Fruit fly (Drosophila melanogaster) whole organism, prepupa: ENCODE data around the gene cact.

ENCODE experiments used
- CG10631 ChIP-seq: fragments of 200-800 bp; sonication (Bioruptor generic); optimal IDR thresholded peaks from 2 replicates; lab custom pipeline; 2016; ENCODE audit warnings: missing biosample characterization, missing genetic modification characterization
- CG10669 ChIP-seq: fragments of 200-800 bp; sonication (Bioruptor generic); optimal IDR thresholded peaks from 3 replicates; lab custom pipeline; 2018; ENCODE audit warnings: missing biosample characterization, mild to moderate bottlenecking, missing genetic modification characterization, moderate library complexity
- CG11762 ChIP-seq: fragments of 200-800 bp; sonication (Bioruptor generic); optimal IDR thresholded peaks from 3 replicates; lab custom pipeline; 2016; ENCODE audit warnings: missing biosample characterization, missing genetic modification characterization; ENCODE audit not compliant: insufficient read depth
- CG11902 ChIP-seq: fragments of 200-800 bp; sonication (Bioruptor generic); optimal IDR thresholded peaks from 3 replicates; lab custom pipeline; 2016; ENCODE audit warnings: missing biosample characterization, missing genetic modification characterization
- CG15336 ChIP-seq: fragments of 200-800 bp; sonication (Bioruptor generic); IDR thresholded peaks from 2 replicates; pipeline ENCODE4 v1.3.6; 2022; ENCODE audit warnings: missing biosample characterization, missing genetic modification characterization
- CG16779 ChIP-seq: fragments of 200-800 bp; sonication (Bioruptor generic); optimal IDR thresholded peaks from 3 replicates; lab custom pipeline; 2017; ENCODE audit warnings: missing biosample characterization, mild to moderate bottlenecking, missing genetic modification characterization
- CG31627 ChIP-seq: fragments of 200-800 bp; sonication (Bioruptor generic); optimal IDR thresholded peaks from 3 replicates; lab custom pipeline; 2016; ENCODE audit warnings: missing biosample characterization, missing genetic modification characterization
- CG32006 ChIP-seq: fragments of 200-800 bp; sonication (Bioruptor generic); optimal IDR thresholded peaks from 3 replicates; lab custom pipeline; 2017; ENCODE audit warnings: missing biosample characterization, mild to moderate bottlenecking, missing genetic modification characterization
- CG34406 ChIP-seq: fragments of 200-800 bp; sonication (Bioruptor generic); optimal IDR thresholded peaks from 3 replicates; lab custom pipeline; 2016; ENCODE audit warnings: missing biosample characterization, missing genetic modification characterization
- CG3919 ChIP-seq: fragments of 200-800 bp; sonication (Bioruptor generic); optimal IDR thresholded peaks from 3 replicates; lab custom pipeline; 2016; ENCODE audit warnings: missing biosample characterization, missing genetic modification characterization
- CG4318 ChIP-seq: fragments of 200-800 bp; sonication (Bioruptor generic); optimal IDR thresholded peaks from 3 replicates; lab custom pipeline; 2017; ENCODE audit warnings: missing biosample characterization, mild to moderate bottlenecking, missing genetic modification characterization
- CG6163 ChIP-seq: fragments of 200-800 bp; sonication (Bioruptor generic); IDR thresholded peaks from 3 replicates; pipeline ENCODE4 v1.3.6; 2022; ENCODE audit warnings: missing biosample characterization, missing genetic modification characterization
- CG6276 ChIP-seq: fragments of 200-800 bp; sonication (Bioruptor generic); optimal IDR thresholded peaks from 2 replicates; lab custom pipeline; 2017; ENCODE audit warnings: missing biosample characterization, mild to moderate bottlenecking, missing genetic modification characterization
- CG6792 ChIP-seq: fragments of 200-800 bp; sonication (Bioruptor generic); optimal IDR thresholded peaks from 3 replicates; lab custom pipeline; 2016; ENCODE audit warnings: missing biosample characterization, missing genetic modification characterization
- CG6808 ChIP-seq: fragments of 200-800 bp; sonication (Bioruptor generic); optimal IDR thresholded peaks from 3 replicates; lab custom pipeline; 2017; ENCODE audit warnings: missing biosample characterization, missing genetic modification characterization, mild to moderate bottlenecking, moderate library complexity, missing genetic modification reagents
- CG6854 ChIP-seq: fragments of 200-800 bp; sonication (Bioruptor generic); optimal IDR thresholded peaks from 2 replicates; lab custom pipeline; 2017; ENCODE audit warnings: missing biosample characterization, mild to moderate bottlenecking, missing genetic modification characterization
- CG8632 ChIP-seq: fragments of 200-800 bp; sonication (Bioruptor generic); optimal IDR thresholded peaks from 3 replicates; lab custom pipeline; 2016; ENCODE audit warnings: missing biosample characterization, missing genetic modification characterization
- CG9139 ChIP-seq: fragments of 200-800 bp; sonication (Bioruptor generic); optimal IDR thresholded peaks from 3 replicates; lab custom pipeline; 2017; ENCODE audit warnings: missing biosample characterization, mild to moderate bottlenecking, missing genetic modification characterization
- Eip75B ChIP-seq: fragments of 200-800 bp; sonication (Bioruptor generic); optimal IDR thresholded peaks from 3 replicates; lab custom pipeline; 2016; ENCODE audit warnings: missing biosample characterization, missing genetic modification characterization
- Eip93F ChIP-seq: fragments of 200-800 bp; sonication (Bioruptor generic); optimal IDR thresholded peaks from 2 replicates; lab custom pipeline; 2016; ENCODE audit warnings: missing biosample characterization, mild to moderate bottlenecking, missing genetic modification characterization
- Ets21C ChIP-seq: fragments of 200-800 bp; sonication (Bioruptor generic); optimal IDR thresholded peaks from 3 replicates; lab custom pipeline; 2016; ENCODE audit warnings: missing biosample characterization, missing genetic modification characterization
- Ets96B ChIP-seq: fragments of 200-800 bp; optimal IDR thresholded peaks from 2 replicates; lab custom pipeline; 2019; ENCODE audit warnings: missing biosample characterization, mild to moderate bottlenecking, missing genetic modification characterization, moderate library complexity
- Hr38 ChIP-seq: sonication (Bioruptor generic); optimal IDR thresholded peaks from 2 replicates; lab custom pipeline; 2016; ENCODE audit warnings: missing biosample characterization, missing genetic modification characterization
- Hr4 ChIP-seq: fragments of 200-800 bp; sonication (Bioruptor generic); optimal IDR thresholded peaks from 3 replicates; lab custom pipeline; 2016; ENCODE audit warnings: missing biosample characterization, missing genetic modification characterization
- Lpt ChIP-seq: fragments of 200-800 bp; sonication (Bioruptor generic); optimal IDR thresholded peaks from 3 replicates; lab custom pipeline; 2016; ENCODE audit warnings: missing biosample characterization, missing genetic modification characterization
- Met ChIP-seq: fragments of 200-800 bp; sonication (Bioruptor generic); optimal IDR thresholded peaks from 3 replicates; lab custom pipeline; 2016; ENCODE audit warnings: missing biosample characterization, missing genetic modification characterization
- OdsH ChIP-seq: fragments of 200-800 bp; sonication (Bioruptor generic); optimal IDR thresholded peaks from 3 replicates; lab custom pipeline; 2016; ENCODE audit warnings: missing biosample characterization, missing genetic modification characterization
- Sox14 ChIP-seq: fragments of 200-800 bp; sonication (Bioruptor generic); optimal IDR thresholded peaks from 3 replicates; lab custom pipeline; 2016; ENCODE audit warnings: missing biosample characterization, missing genetic modification characterization
- Sox15 ChIP-seq: fragments of 200-800 bp; sonication (Bioruptor generic); optimal IDR thresholded peaks from 3 replicates; lab custom pipeline; 2016; ENCODE audit warnings: missing biosample characterization, missing genetic modification characterization
- acj6 ChIP-seq: fragments of 200-800 bp; sonication (Bioruptor generic); optimal IDR thresholded peaks from 3 replicates; lab custom pipeline; 2016; ENCODE audit warnings: missing biosample characterization, missing genetic modification characterization
- cyc ChIP-seq: fragments of 200-800 bp; sonication (Bioruptor generic); optimal IDR thresholded peaks from 3 replicates; lab custom pipeline; 2016; ENCODE audit warnings: missing biosample characterization, missing genetic modification characterization
- dsx ChIP-seq: fragments of 200-800 bp; optimal IDR thresholded peaks from 3 replicates; lab custom pipeline; 2019; ENCODE audit warnings: missing biosample characterization, mild to moderate bottlenecking, missing genetic modification characterization, moderate library complexity; ENCODE audit not compliant: poor library complexity, severe bottlenecking
- eg ChIP-seq: fragments of 200-800 bp; sonication (Bioruptor generic); IDR thresholded peaks from 3 replicates; pipeline ENCODE4 v1.3.6; 2022; ENCODE audit warnings: missing biosample characterization, missing genetic modification characterization
- esn ChIP-seq: fragments of 200-800 bp; sonication (Bioruptor generic); optimal IDR thresholded peaks from 2 replicates; lab custom pipeline; 2016; ENCODE audit warnings: missing biosample characterization, mild to moderate bottlenecking, missing genetic modification characterization, moderate library complexity
- fd85E ChIP-seq: fragments of 200-800 bp; sonication (Bioruptor generic); optimal IDR thresholded peaks from 3 replicates; lab custom pipeline; 2016; ENCODE audit warnings: missing biosample characterization, missing genetic modification characterization
- lz ChIP-seq: fragments of 200-800 bp; sonication (Bioruptor generic); optimal IDR thresholded peaks from 3 replicates; lab custom pipeline; 2016; ENCODE audit warnings: missing biosample characterization, missing genetic modification characterization
- net ChIP-seq: fragments of 200-800 bp; sonication (Bioruptor generic); optimal IDR thresholded peaks from 3 replicates; lab custom pipeline; 2016; ENCODE audit warnings: missing biosample characterization, missing genetic modification characterization
- pdm3 ChIP-seq: fragments of 200-800 bp; sonication (Bioruptor generic); optimal IDR thresholded peaks from 3 replicates; lab custom pipeline; 2016; ENCODE audit warnings: missing biosample characterization, missing genetic modification characterization
- salr ChIP-seq, 2 experiments: fragments of 200-800 bp; sonication (Bioruptor generic); optimal IDR thresholded peaks; 3 replicates each; lab custom pipeline; 2016 to 2018; ENCODE audit warnings: missing biosample characterization in 2 of 2, missing genetic modification characterization in 2 of 2, mild to moderate bottlenecking in 1 of 2
- spab ChIP-seq: fragments of 200-800 bp; sonication (Bioruptor generic); optimal IDR thresholded peaks from 2 replicates; lab custom pipeline; 2017; ENCODE audit warnings: missing biosample characterization, mild to moderate bottlenecking, missing genetic modification characterization, missing genetic modification reagents
- ss ChIP-seq, 2 experiments: fragments of 200-800 bp; sonication (Bioruptor generic); optimal IDR thresholded peaks; 2 replicates in 1 of 2; 3 replicates in 1 of 2; lab custom pipeline; 2017 to 2018; ENCODE audit warnings: mild to moderate bottlenecking in 2 of 2, missing biosample characterization in 2 of 2, missing genetic modification characterization in 2 of 2, moderate library complexity in 1 of 2
- svp ChIP-seq: fragments of 200-800 bp; sonication (Bioruptor generic); peaks from one replicate; lab custom pipeline; 2016; ENCODE audit warnings: missing biosample characterization, missing genetic modification characterization
- topi ChIP-seq: fragments of 200-800 bp; sonication (Bioruptor generic); optimal IDR thresholded peaks from 3 replicates; lab custom pipeline; 2016; ENCODE audit warnings: missing biosample characterization, missing genetic modification characterization
- vri ChIP-seq: fragments of 200-800 bp; sonication (Bioruptor generic); optimal IDR thresholded peaks from 3 replicates; lab custom pipeline; 2016; ENCODE audit warnings: missing biosample characterization, mild to moderate bottlenecking, missing genetic modification characterization

cact gene

DNA sequence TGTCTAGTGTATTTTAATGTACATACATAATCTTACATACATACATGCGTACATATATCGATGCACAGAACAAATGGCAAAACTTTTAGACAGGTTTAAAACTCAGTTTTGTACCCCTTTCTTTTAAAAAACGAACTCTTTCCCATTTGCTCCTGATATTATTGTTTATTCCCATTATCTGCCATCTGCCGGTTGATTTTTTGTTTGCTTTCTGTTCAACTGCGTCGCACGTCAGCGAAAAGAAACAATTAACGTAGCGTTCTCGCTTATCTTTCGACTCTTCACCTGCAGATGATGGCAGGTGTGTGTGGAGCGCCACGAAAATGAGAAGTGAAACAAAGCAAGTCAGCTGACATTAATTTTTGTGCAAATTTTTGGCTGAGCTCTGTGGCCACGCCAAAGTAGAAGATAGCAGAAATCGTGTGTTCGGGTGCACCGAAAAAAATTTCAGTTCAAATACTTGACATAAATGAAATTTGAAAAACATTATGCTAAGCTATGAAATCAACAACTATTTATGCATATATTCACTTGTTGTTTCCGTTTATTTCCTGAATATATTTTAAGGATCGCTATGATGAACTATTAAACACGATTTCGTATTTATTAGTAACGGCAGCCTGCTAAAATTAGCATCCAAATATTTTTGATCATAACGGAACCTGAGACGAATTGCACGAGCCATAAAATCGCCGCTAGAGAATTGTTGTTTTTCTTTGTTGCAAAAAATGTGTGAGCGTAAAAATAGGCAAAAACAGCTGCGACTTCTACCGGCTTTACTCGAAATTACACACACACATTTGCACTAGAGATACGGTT lies 55.1 kb downstream of the cact start (continued):
- TF ChIP-seq CG6808 (GFP tag; lab: Kevin White, UChicago) (no peak), OdsH (GFP tag; lab: Kevin White, UChicago) (peak; percentile 30), Eip75B (GFP tag; lab: Kevin White, UChicago) (no peak), topi (GFP tag; lab: Kevin White, UChicago) (peak; percentile 41), Eip93F (GFP tag; lab: Kevin White, UChicago) (peak; percentile 20), CG10631 (GFP tag; lab: Kevin White, UChicago) (peak; percentile 22), Hr4 (GFP tag; lab: Kevin White, UChicago) (peak; percentile 44)

DNA sequence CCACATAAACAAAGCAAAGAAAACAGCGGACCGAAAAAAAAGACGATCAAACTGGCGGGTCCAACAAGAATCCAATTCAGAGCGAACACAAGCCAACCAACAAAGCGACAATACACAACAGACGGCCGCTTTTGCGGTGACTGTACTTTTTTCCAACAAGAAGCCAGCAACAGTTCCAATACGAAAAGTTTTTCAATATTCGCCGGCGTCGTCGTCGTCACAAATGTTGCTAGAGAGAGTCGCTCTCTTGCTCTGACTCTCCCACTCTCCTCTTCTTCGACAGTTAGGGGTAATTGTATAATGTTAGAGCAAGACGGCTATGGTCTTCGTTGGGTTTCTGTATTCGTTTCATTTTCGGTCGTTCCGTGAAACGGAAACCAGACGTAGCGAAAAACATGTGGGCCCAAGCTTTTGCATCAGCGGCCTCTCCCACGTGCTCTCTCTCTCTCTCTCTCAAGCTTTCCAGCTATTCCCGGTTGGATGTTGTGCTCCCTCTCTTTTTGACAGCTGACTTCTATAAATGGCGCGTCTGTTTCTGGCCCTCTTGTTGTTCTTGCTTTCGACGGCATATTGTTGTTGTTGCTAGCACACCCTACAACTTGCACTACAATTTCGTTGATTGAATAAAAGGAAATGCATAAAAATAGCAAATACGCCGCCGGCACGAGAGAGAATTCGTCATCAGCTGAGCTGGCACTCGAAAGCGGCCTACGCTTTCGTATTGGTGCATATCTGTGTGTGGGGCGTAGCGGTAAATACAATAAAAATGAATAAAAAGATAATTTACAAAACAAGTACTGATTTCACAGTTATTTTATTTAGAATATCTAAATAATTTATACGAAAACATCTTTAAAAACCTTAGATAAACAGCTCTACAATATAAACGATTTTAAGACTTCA lies 56.5 kb downstream of the cact start:
- TF ChIP-seq CG11902 (GFP tag; lab: Kevin White, UChicago) (no peak), Lpt (GFP tag; lab: Kevin White, UChicago) (peak; percentile 79), CG31627 (peak; percentile 23), pdm3 (GFP tag; lab: Kevin White, UChicago) (peak; percentile 31), esn (GFP tag; lab: Kevin White, UChicago) (peak; percentile 78), CG3919 (GFP tag; lab: Kevin White, UChicago) (peak; percentile 82), lz (GFP tag; lab: Kevin White, UChicago) (peak; percentile 51), CG6792 (GFP tag; lab: Kevin White, UChicago) (peak; percentile 74), CG16779 (peak; percentile 79), CG11762 (GFP tag; lab: Kevin White, UChicago) (peak; percentile 26), CG9139 (peak; percentile 80), net (GFP tag; lab: Kevin White, UChicago) (peak; percentile 52), CG32006 (GFP tag; lab: Kevin White, UChicago) (peak; percentile 2), CG10669 (GFP tag; lab: Kevin White, UChicago) (peak; percentile 11), CG6276 (GFP tag; lab: Kevin White, UChicago) (peak; percentile 70), CG8632 (peak; percentile 38), salr (GFP tag; optimal IDR thresholded peaks at IDR 0.05; lab: Kevin White, UChicago) (peak in 1 of 2 experiments; percentile 39), Eip75B (GFP tag; lab: Kevin White, UChicago) (peak; percentile 70), topi (GFP tag; lab: Kevin White, UChicago) (peak; percentile 73), eg (GFP tag; lab: Robert Waterston, UW) (no peak), Sox14 (GFP tag; lab: Kevin White, UChicago) (no peak), svp (no peak), spab (GFP tag; lab: Kevin White, UChicago) (peak; percentile 61), vri (GFP tag; lab: Kevin White, UChicago) (peak; percentile 97), cyc (peak; percentile 21), ss (GFP tag; optimal IDR thresholded peaks at IDR 0.05; lab: Kevin White, UChicago) (peak; percentile 78 to 83), CG10631 (GFP tag; lab: Kevin White, UChicago) (no peak), Eip93F (GFP tag; lab: Kevin White, UChicago) (peak; percentile 52), Ets96B (tag; lab: Kevin White, UChicago) (peak; percentile 53), CG6163 (GFP tag; lab: Robert Waterston, UW) (no peak), CG34406 (peak; percentile 74), CG15336 (no peak), CG6808 (GFP tag; lab: Kevin White, UChicago) (peak; percentile 71), Ets21C (GFP tag; lab: Kevin White, UChicago) (no peak), Sox15 (GFP tag; lab: Kevin White, UChicago) (no peak), CG6854 (GFP tag; lab: Kevin White, UChicago) (peak; percentile 96), Hr38 (GFP tag; lab: Kevin White, UChicago) (no peak), dsx (GFP tag; lab: Kevin White, UChicago) (peak; percentile 61), OdsH (GFP tag; lab: Kevin White, UChicago) (peak; percentile 13), CG4318 (GFP tag; lab: Kevin White, UChicago) (no peak), fd85E (GFP tag; lab: Kevin White, UChicago) (peak; percentile 60), Met (peak; percentile 71), acj6 (peak; percentile 34)
